Worm (Caenorhabditis elegans) whole organism, L3 larva: Measurements from ENCODE around the gene Y43F8B.9.

Source experiments
- ZK546.5 ChIP-seq: sonication (generic microtip); optimal IDR thresholded peaks from 2 replicates; lab custom pipeline; 2017; ENCODE audit warnings: missing biosample characterization, missing genetic modification characterization
- aly-2 ChIP-seq: fragments of 150-350 bp; optimal IDR thresholded peaks from 2 replicates; lab custom pipeline; 2014; ENCODE audit warnings: missing biosample characterization, missing genetic modification characterization
- ama-1 ChIP-seq: fragments of 150-350 bp; optimal IDR thresholded peaks from 2 replicates; lab custom pipeline; 2018
- ceh-16 ChIP-seq: sonication (generic microtip); optimal IDR thresholded peaks from 2 replicates; lab custom pipeline; 2017; ENCODE audit warnings: missing biosample characterization, missing genetic modification characterization
- ceh-82 ChIP-seq: fragments of 150-350 bp; optimal IDR thresholded peaks from 2 replicates; lab custom pipeline; 2014; ENCODE audit warnings: missing biosample characterization, missing genetic modification characterization
- daf-12 ChIP-seq: fragments of 150-350 bp; optimal IDR thresholded peaks from 2 replicates; lab custom pipeline; 2014; ENCODE audit warnings: missing biosample characterization, missing genetic modification reagents, missing genetic modification characterization
- egl-27 ChIP-seq: sonication (generic microtip); optimal IDR thresholded peaks from 4 replicates; lab custom pipeline; 2017; ENCODE audit warnings: missing biosample characterization, missing genetic modification reagents, missing genetic modification characterization
- egl-5 ChIP-seq: fragments of 150-350 bp; optimal IDR thresholded peaks from 2 replicates; lab custom pipeline; 2017; ENCODE audit warnings: missing biosample characterization, missing genetic modification reagents, missing genetic modification characterization, inconsistent platforms
- elt-1 ChIP-seq: fragments of 150-350 bp; optimal IDR thresholded peaks from 2 replicates; lab custom pipeline; 2014; ENCODE audit warnings: missing biosample characterization, missing genetic modification characterization
- elt-2 ChIP-seq: sonication (generic microtip); optimal IDR thresholded peaks from 2 replicates; lab custom pipeline; 2016; ENCODE audit warnings: missing genetic modification reagents, mild to moderate bottlenecking, missing genetic modification characterization, missing compliant biosample characterization
- elt-3 ChIP-seq, 3 experiments: fragments of 150-350 bp in 1 of 3; sonication (generic microtip) in 2 of 3; optimal IDR thresholded peaks; 2 replicates in 2 of 3; 4 replicates in 1 of 3; lab custom pipeline; 2014 to 2017; ENCODE audit warnings: missing biosample characterization in 3 of 3, missing genetic modification characterization in 3 of 3
- eor-1 ChIP-seq, 2 experiments: fragments of 150-350 bp; optimal IDR thresholded peaks; 2 replicates each; lab custom pipeline; 2014 to 2018; ENCODE audit warnings: missing biosample characterization in 2 of 2, missing genetic modification characterization in 2 of 2
- fos-1 ChIP-seq: fragments of 150-350 bp; optimal IDR thresholded peaks from 2 replicates; lab custom pipeline; 2014; ENCODE audit warnings: missing biosample characterization, missing genetic modification characterization
- hmg-11 ChIP-seq: sonication (generic microtip); optimal IDR thresholded peaks from 2 replicates; lab custom pipeline; 2016; ENCODE audit warnings: missing genetic modification characterization, missing compliant biosample characterization
- lin-15B ChIP-seq: fragments of 150-350 bp; optimal IDR thresholded peaks from 2 replicates; lab custom pipeline; 2014; ENCODE audit warnings: missing biosample characterization, missing genetic modification characterization
- lin-39 ChIP-seq: fragments of 150-350 bp; optimal IDR thresholded peaks from 2 replicates; lab custom pipeline; 2018; ENCODE audit warnings: missing biosample characterization, missing genetic modification reagents, missing genetic modification characterization
- lsy-12 ChIP-seq: sonication (generic microtip); optimal IDR thresholded peaks from 2 replicates; lab custom pipeline; 2016; ENCODE audit warnings: mild to moderate bottlenecking, missing genetic modification characterization, missing compliant biosample characterization
- nfya-1 ChIP-seq: sonication (generic microtip); optimal IDR thresholded peaks from 2 replicates; lab custom pipeline; 2017; ENCODE audit warnings: missing genetic modification characterization, mild to moderate bottlenecking, missing compliant biosample characterization, antibody characterized with exemption, moderate library complexity; ENCODE audit not compliant: insufficient read depth
- nhr-23 ChIP-seq: fragments of 150-350 bp; optimal IDR thresholded peaks from 2 replicates; lab custom pipeline; 2014; ENCODE audit warnings: missing biosample characterization, missing genetic modification reagents, missing genetic modification characterization
- nhr-25 ChIP-seq: sonication (generic microtip); optimal IDR thresholded peaks from 2 replicates; lab custom pipeline; 2017; ENCODE audit warnings: missing biosample characterization, missing genetic modification characterization
- nhr-28 ChIP-seq: fragments of 150-350 bp; optimal IDR thresholded peaks from 2 replicates; lab custom pipeline; 2014; ENCODE audit warnings: missing biosample characterization, missing genetic modification characterization
- nhr-43 ChIP-seq: sonication (generic microtip); optimal IDR thresholded peaks from 2 replicates; lab custom pipeline; 2016; ENCODE audit warnings: mild to moderate bottlenecking, missing genetic modification characterization, missing compliant biosample characterization; ENCODE audit not compliant: poor library complexity, severe bottlenecking
- nhr-76 ChIP-seq: fragments of 150-350 bp; sonication (generic microtip); optimal IDR thresholded peaks from 5 replicates; lab custom pipeline; 2014; ENCODE audit warnings: missing biosample characterization, missing genetic modification characterization
- nhr-77 ChIP-seq: fragments of 150-350 bp; optimal IDR thresholded peaks from 2 replicates; lab custom pipeline; 2014; ENCODE audit warnings: missing biosample characterization, missing genetic modification characterization
- pha-4 ChIP-seq: fragments of 150-350 bp; optimal IDR thresholded peaks from 2 replicates; lab custom pipeline; 2014; ENCODE audit warnings: missing biosample characterization, missing genetic modification reagents, missing genetic modification characterization
- pqm-1 ChIP-seq: fragments of 150-350 bp; optimal IDR thresholded peaks from 2 replicates; lab custom pipeline; 2017; ENCODE audit warnings: missing biosample characterization, missing genetic modification characterization, inconsistent platforms
- snpc-4 ChIP-seq: fragments of 150-350 bp; optimal IDR thresholded peaks from 2 replicates; lab custom pipeline; 2014; ENCODE audit warnings: missing biosample characterization, missing genetic modification characterization
- tbx-2 ChIP-seq: sonication (generic microtip); optimal IDR thresholded peaks from 2 replicates; lab custom pipeline; 2016; ENCODE audit warnings: mild to moderate bottlenecking, missing genetic modification characterization, missing compliant biosample characterization
- unc-39 ChIP-seq: sonication (generic microtip); optimal IDR thresholded peaks from 4 replicates; lab custom pipeline; 2017; ENCODE audit warnings: missing biosample characterization, missing genetic modification characterization
- unc-62 ChIP-seq: fragments of 150-350 bp; sonication (generic microtip); optimal IDR thresholded peaks from 4 replicates; lab custom pipeline; 2014; ENCODE audit warnings: missing biosample characterization, missing genetic modification reagents, missing genetic modification characterization
- zag-1 ChIP-seq: fragments of 150-350 bp; optimal IDR thresholded peaks from 2 replicates; lab custom pipeline; 2014; ENCODE audit warnings: missing biosample characterization, missing genetic modification characterization
- ztf-11 ChIP-seq: fragments of 150-350 bp; optimal IDR thresholded peaks from 2 replicates; lab custom pipeline; 2014; ENCODE audit warnings: missing biosample characterization, missing genetic modification characterization
- ztf-4 ChIP-seq: fragments of 150-350 bp; optimal IDR thresholded peaks from 2 replicates; lab custom pipeline; 2014; ENCODE audit warnings: missing biosample characterization, missing genetic modification characterization

Y43F8B.9 gene

DNA sequence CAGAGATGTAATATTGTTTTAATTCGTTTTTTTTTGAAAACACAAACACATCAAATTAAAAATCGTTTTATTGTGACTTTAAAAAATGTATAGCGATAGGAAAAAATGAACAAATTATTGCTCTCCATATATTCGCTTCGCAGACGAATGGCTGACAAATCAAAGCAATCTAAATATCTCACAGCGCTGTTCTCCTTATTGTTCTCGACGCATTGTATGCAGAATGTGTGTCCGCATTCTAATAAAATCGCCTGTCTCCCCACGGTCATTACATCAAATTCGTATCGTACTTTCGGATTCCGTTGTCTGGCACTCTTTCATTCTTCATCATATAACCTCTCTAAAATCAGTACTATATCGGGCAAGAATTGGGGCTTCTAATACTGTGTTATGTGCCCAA, at the start of gene Y43F8B.9:
Y43F8B.9 (plus strand) TSS at position 301 of the 400 bp plus-strand sequence.
- no peak for TF ChIP-seq aly-2 (tag; lab: Kevin White, UChicago)
- no peak for TF ChIP-seq nhr-76 (tag; lab: Kevin White, UChicago)
- TF ChIP-seq daf-12 = no peak
- TF ChIP-seq nhr-77 (tag; lab: Kevin White, UChicago) = no peak
- no peak for TF ChIP-seq lin-15B (tag; lab: Kevin White, UChicago)
- TF ChIP-seq ama-1 (lab: Kevin White, UChicago) = no peak
- no peak for TF ChIP-seq pqm-1 (tag; lab: Kevin White, UChicago)
- TF ChIP-seq eor-1 (tag; optimal IDR thresholded peaks at IDR 0.05; lab: Kevin White, UChicago) = no peak
- no peak for TF ChIP-seq elt-3 (tag; optimal IDR thresholded peaks at IDR 0.05; lab: Kevin White, UChicago)
- TF ChIP-seq unc-39 (tag; lab: Kevin White, UChicago) = no peak
- TF ChIP-seq pha-4 (tag; lab: Kevin White, UChicago) = no peak
- TF ChIP-seq tbx-2 (tag; lab: Kevin White, UChicago) = no peak
- TF ChIP-seq egl-27 = no peak
- TF ChIP-seq snpc-4 = no peak
- TF ChIP-seq ZK546.5 (tag; lab: Kevin White, UChicago) = no peak
- no peak for TF ChIP-seq lin-39 (tag; lab: Kevin White, UChicago)

DNA sequence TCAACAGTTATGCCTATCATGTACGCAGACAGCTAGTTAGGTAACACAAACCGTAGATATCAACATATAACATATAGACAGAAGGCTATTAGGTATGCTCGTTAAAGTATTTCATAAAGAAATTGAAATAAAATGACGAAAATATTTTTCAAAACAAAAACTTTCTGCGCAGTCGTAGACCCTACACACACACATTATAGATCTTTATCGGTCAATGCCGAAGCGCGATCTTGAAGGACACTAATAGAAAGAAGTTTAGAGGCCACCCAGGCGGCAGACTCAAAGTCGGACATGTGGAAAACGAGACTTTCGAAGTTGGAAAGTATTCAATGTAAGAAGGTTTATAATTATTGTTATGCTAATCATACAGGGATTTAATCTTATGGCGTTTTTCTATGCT, 49.0 kb upstream of the Y43F8B.9 start:
- TF ChIP-seq nfya-1 (no peak), nhr-25 (tag; lab: Kevin White, UChicago) (peak; percentile 32), pqm-1 (tag; lab: Kevin White, UChicago) (no peak), lsy-12 (tag; lab: Kevin White, UChicago) (no peak), ztf-4 (no peak), elt-1 (tag; lab: Kevin White, UChicago) (peak; percentile 95)

DNA sequence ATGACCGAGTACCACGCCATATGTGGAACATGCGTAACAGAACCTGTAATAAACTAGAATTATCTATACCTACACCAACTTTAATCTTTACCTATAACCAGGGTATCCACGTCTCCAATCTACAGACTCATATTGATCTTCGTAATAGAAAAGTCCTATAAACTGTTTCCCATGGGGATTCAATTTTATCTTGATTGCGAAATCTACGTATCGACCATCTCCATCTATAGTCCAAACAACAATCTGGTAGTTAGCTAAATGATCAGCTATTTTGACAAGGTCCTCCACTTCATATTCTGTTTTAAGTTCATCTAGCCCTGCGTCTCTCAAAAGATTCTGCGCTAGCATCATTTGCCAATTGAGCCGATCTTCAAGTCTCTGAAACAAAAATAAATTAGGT, 48.3 kb upstream of the Y43F8B.9 start:
- TF ChIP-seq hmg-11 (tag; lab: Kevin White, UChicago) (no peak), lin-15B (tag; lab: Kevin White, UChicago) (no peak), elt-1 (tag; lab: Kevin White, UChicago) (peak; percentile 99), nhr-23 (peak; percentile 28), nhr-25 (tag; lab: Kevin White, UChicago) (peak; percentile 53), nhr-43 (tag; lab: Kevin White, UChicago) (peak; percentile 21)

DNA sequence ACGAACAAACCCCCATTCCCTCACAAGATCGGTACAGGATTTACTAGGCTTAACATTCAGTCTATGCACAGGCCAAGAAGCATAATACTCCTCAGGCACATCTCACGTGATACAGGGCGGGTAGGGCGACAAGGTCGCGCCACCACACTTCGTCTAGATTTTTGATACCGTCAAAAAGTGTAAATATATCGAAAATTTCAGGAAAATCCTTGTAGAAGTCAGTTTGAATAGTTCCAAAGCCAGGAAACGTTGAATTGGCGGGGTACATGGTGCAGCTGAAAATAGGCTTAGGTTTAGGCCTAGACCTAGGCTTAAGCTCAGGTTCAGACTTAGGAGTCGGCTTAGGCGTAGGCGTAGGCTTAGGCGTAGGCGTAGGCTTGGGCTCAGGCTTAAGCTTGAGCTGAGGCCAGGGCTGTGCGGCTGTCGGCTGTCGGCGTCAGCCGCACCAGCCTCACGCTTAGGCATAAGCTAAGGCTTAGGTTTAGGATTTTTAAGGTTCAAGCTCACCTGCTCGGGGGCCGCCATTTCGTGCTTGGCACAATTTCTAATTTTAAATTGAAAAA, 47.5 kb upstream of the Y43F8B.9 start:
- TF ChIP-seq nhr-28 = no peak
- TF ChIP-seq elt-2 (tag; lab: Kevin White, UChicago) = no peak
- no peak for TF ChIP-seq ceh-16 (tag; lab: Kevin White, UChicago)
- no peak for TF ChIP-seq nhr-25 (tag; lab: Kevin White, UChicago)
- TF ChIP-seq ztf-4 = no peak
- TF ChIP-seq unc-39 (tag; lab: Kevin White, UChicago) = no peak

DNA sequence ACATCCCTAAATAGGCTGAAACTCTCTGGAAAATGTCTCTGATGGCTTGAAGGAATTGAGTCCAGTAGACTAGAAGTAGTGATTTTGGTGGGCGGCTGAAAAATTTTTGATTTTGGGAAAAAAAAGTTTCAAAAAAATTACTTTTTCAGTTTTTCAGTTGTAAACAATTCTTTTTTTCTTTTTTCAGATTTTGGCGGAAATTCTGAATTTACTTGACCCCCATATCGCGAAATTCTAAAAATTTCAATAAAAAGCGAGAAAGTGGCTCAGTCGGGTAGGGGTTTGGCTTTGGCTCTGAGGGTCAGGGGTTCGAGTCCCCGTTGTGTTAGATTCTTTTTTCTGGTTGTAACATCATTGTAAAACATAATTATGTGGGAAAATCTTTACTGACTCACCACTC, 46.9 kb upstream of the Y43F8B.9 start, which contains the start of gene srw-85:
srw-85 (minus strand) TSS at position 101 of the 400 bp plus-strand sequence.
- TF ChIP-seq fos-1 (tag; lab: Kevin White, UChicago) (no peak), unc-62 (GFP tag; lab: Kevin White, UChicago) (no peak), ceh-16 (tag; lab: Kevin White, UChicago) (no peak)

DNA sequence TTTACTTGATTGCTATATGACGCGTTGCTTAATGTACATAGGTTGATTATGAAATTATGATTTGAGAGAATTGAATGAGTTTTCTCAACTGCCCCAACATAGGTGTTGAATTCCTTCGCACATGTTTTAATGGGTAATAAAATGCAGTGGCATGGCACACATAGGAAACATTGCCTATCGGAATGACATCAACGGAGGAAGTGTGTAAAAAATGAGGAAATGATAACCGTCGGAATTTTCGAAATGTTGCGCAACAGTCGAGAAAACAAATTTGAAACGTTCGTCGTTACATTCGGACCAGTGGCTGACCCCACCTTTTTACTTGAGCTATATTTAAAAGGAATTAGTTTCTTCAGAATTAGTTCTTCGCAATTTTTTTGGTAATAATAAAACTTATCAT, 45.9 kb upstream of the Y43F8B.9 start:
- TF ChIP-seq elt-2 (tag; lab: Kevin White, UChicago) = peak; percentile 40
- no peak for TF ChIP-seq zag-1
- no peak for TF ChIP-seq nhr-43 (tag; lab: Kevin White, UChicago)
- TF ChIP-seq egl-27 = no peak
- TF ChIP-seq egl-5 = no peak
- no peak for TF ChIP-seq ztf-11 (tag; lab: Kevin White, UChicago)
- no peak for TF ChIP-seq ceh-82 (tag; lab: Kevin White, UChicago)
- no peak for TF ChIP-seq nhr-76 (tag; lab: Kevin White, UChicago)
- TF ChIP-seq, all 47 proteins: peak for 1
